Worm (Caenorhabditis elegans): ENCODE data around the gene ppm-1.G.

DNA sequence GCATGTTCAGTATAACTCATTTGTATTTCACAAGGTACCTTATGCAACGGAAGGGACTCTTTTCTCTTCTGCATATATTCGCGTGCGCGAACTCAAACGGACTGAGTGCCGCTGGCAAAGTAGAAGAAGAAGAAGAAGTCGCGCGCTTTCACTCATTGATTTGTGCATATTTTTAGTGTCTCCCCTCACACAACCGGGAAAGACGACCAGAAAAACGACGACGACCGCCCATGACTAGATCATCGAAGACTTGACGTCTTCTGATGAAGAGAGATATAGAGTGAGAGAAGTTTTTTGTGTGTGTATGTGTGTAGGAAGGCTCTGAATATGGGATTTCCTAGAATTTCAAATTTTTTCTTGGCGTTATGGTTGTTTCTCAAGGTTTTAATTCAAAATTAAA is 19.1 kb upstream of the ppm-1.G start:
- TF ChIP-seq hmbx-1 (tag; optimal IDR thresholded peaks at IDR 0.05) (no peak), ama-1 (optimal IDR thresholded peaks at IDR 0.05) (no peak), pes-1 (GFP tag; IDR thresholded peaks at IDR 0.05) (no peak), aly-1 (tag; optimal IDR thresholded peaks at IDR 0.05) (no peak), hmg-4 (GFP tag; optimal IDR thresholded peaks at IDR 0.05) (no peak)

All from whole organism, early embryonic.